Fruit fly (Drosophila melanogaster) whole organism, pupa: Measurements from ENCODE around the gene Rtnl2.

ENCODE experiments used
- CG12605 ChIP-seq: fragments of 200-800 bp; sonication (Bioruptor generic); IDR thresholded peaks from 2 replicates; pipeline ENCODE4 v1.3.6; 2022; ENCODE audit warnings: missing biosample characterization, missing genetic modification characterization
- CG13204 ChIP-seq: fragments of 200-800 bp; sonication (Bioruptor generic); optimal IDR thresholded peaks from 2 replicates; lab custom pipeline; 2018; ENCODE audit warnings: missing biosample characterization, mild to moderate bottlenecking, missing genetic modification characterization, moderate library complexity
- CG14655 ChIP-seq: fragments of 200-800 bp; sonication (Bioruptor generic); optimal IDR thresholded peaks from 3 replicates; lab custom pipeline; 2017; ENCODE audit warnings: mild to moderate bottlenecking, missing biosample characterization, missing genetic modification reagents, missing genetic modification characterization
- CG15710 ChIP-seq: fragments of 200-800 bp; sonication (Bioruptor generic); optimal IDR thresholded peaks from 2 replicates; lab custom pipeline; 2018; ENCODE audit warnings: missing biosample characterization, mild to moderate bottlenecking, missing genetic modification characterization, moderate library complexity
- CG17806 ChIP-seq: fragments of 200-800 bp; sonication (Bioruptor generic); optimal IDR thresholded peaks from 2 replicates; lab custom pipeline; 2018; ENCODE audit warnings: missing biosample characterization, mild to moderate bottlenecking, missing genetic modification characterization, moderate library complexity
- CG32121 ChIP-seq: fragments of 200-800 bp; sonication (Bioruptor generic); IDR thresholded peaks from 2 replicates; pipeline ENCODE4 v1.3.6; 2022; ENCODE audit warnings: missing biosample characterization, missing genetic modification characterization
- CG34367 ChIP-seq: fragments of 200-800 bp; sonication (Bioruptor generic); optimal IDR thresholded peaks from 2 replicates; lab custom pipeline; 2018; ENCODE audit warnings: missing biosample characterization, mild to moderate bottlenecking, missing genetic modification characterization
- D1 ChIP-seq: fragments of 200-800 bp; sonication (Bioruptor generic); optimal IDR thresholded peaks from 2 replicates; lab custom pipeline; 2018; ENCODE audit warnings: missing biosample characterization, mild to moderate bottlenecking, missing genetic modification characterization, moderate library complexity
- EcR ChIP-seq: fragments of 200-800 bp; sonication (Bioruptor generic); optimal IDR thresholded peaks from 3 replicates; lab custom pipeline; 2019; ENCODE audit warnings: missing biosample characterization, missing genetic modification characterization, mild to moderate bottlenecking, moderate library complexity, missing genetic modification reagents
- Pif1B ChIP-seq: fragments of 200-800 bp; sonication (Bioruptor generic); optimal IDR thresholded peaks from 3 replicates; lab custom pipeline; 2016; ENCODE audit warnings: missing biosample characterization, missing genetic modification characterization
- Snoo ChIP-seq: fragments of 200-800 bp; sonication (Bioruptor generic); optimal IDR thresholded peaks from 3 replicates; lab custom pipeline; 2017; ENCODE audit warnings: missing biosample characterization, mild to moderate bottlenecking, missing genetic modification characterization, inconsistent platforms
- gl ChIP-seq: fragments of 200-800 bp; sonication (Bioruptor generic); optimal IDR thresholded peaks from 2 replicates; lab custom pipeline; 2018; ENCODE audit warnings: missing biosample characterization, mild to moderate bottlenecking, missing genetic modification characterization

DNA sequence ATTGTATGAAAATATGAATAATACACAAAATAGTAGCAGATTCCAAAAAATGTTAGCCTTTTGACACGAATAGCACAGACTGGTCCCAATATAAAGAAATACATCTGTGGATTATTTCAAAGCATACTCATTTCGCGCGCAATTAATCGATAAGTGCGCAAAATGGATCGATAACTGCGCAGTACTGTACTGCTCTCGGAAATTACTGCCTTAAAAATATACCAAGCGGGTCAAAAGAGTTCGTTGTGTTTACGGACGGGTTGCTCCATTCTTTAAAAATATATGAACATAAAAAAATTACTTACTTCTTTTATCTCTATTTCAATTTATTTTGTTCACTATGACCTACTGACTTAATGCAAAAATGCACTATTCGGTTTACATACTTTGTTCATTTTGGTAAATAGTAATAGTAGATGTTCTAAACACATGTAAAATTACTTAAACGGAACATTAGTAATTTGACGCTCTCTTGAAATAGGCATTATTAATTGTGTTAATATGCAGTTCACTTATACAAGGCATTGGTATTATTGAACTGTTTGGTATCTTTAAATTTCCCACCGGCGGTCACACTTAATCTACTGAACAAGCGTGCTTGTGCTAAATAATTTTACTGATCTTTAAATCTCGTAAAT lies at the start of gene Rtnl2, which contains the start of gene alphaTub84D:
- TF ChIP-seq CG12605 (GFP tag; lab: Robert Waterston, UW) (no peak), CG13204 (GFP tag; lab: Kevin White, UChicago) (no peak), gl (tag; lab: Kevin White, UChicago) (no peak), D1 (tag; lab: Kevin White, UChicago) (no peak), Snoo (tag; lab: Kevin White, UChicago) (no peak), EcR (GFP tag; lab: Kevin White, UChicago) (no peak), CG32121 (GFP tag; lab: Robert Waterston, UW) (no peak), CG17806 (no peak), CG15710 (tag; lab: Kevin White, UChicago) (no peak), CG34367 (no peak), Pif1B (GFP tag; lab: Kevin White, UChicago) (no peak), CG14655 (GFP tag; lab: Kevin White, UChicago) (no peak)
